Worm (Caenorhabditis elegans) whole organism, L2 larva: ENCODE results near the gene mog-4.

Source experiments
- C34F6.9 ChIP-seq: fragments of 150-350 bp; optimal IDR thresholded peaks from 2 replicates; lab custom pipeline; 2014; ENCODE audit warnings: missing biosample characterization, missing genetic modification characterization
- R02D3.7 ChIP-seq: fragments of 150-350 bp; optimal IDR thresholded peaks from 2 replicates; lab custom pipeline; 2014; ENCODE audit warnings: missing biosample characterization, missing genetic modification characterization
- Y55F3AM.14 ChIP-seq: fragments of 200-800 bp; sonication (Bioruptor generic); optimal IDR thresholded peaks from 2 replicates; lab custom pipeline; 2018; ENCODE audit warnings: mild to moderate bottlenecking, missing genetic modification characterization, missing compliant biosample characterization
- ZK546.5 ChIP-seq: sonication (generic microtip); optimal IDR thresholded peaks from 2 replicates; lab custom pipeline; 2017; ENCODE audit warnings: missing biosample characterization, missing genetic modification characterization
- alr-1 ChIP-seq: fragments of 150-350 bp; optimal IDR thresholded peaks from 2 replicates; lab custom pipeline; 2014; ENCODE audit warnings: missing biosample characterization, missing genetic modification characterization
- aly-2 ChIP-seq: fragments of 150-350 bp; optimal IDR thresholded peaks from 2 replicates; lab custom pipeline; 2014; ENCODE audit warnings: missing biosample characterization, missing genetic modification characterization
- ama-1 ChIP-seq: fragments of 150-350 bp; optimal IDR thresholded peaks from 2 replicates; lab custom pipeline; 2018; ENCODE audit warnings: inconsistent platforms
- blmp-1 ChIP-seq: sonication (generic microtip); optimal IDR thresholded peaks from 2 replicates; lab custom pipeline; 2017; ENCODE audit warnings: missing genetic modification characterization, mild to moderate bottlenecking, missing compliant biosample characterization, antibody characterized with exemption, moderate library complexity; ENCODE audit not compliant: insufficient read depth
- ceh-16 ChIP-seq: fragments of 150-350 bp; optimal IDR thresholded peaks from 2 replicates; lab custom pipeline; 2014; ENCODE audit warnings: missing biosample characterization, missing genetic modification characterization
- ceh-82 ChIP-seq: fragments of 150-350 bp; optimal IDR thresholded peaks from 2 replicates; lab custom pipeline; 2014; ENCODE audit warnings: missing biosample characterization, missing genetic modification characterization
- crh-2 ChIP-seq: sonication (generic microtip); optimal IDR thresholded peaks from 2 replicates; lab custom pipeline; 2017; ENCODE audit warnings: missing biosample characterization, missing genetic modification characterization
- dmd-4 ChIP-seq: sonication (generic microtip); optimal IDR thresholded peaks from 2 replicates; lab custom pipeline; 2017; ENCODE audit warnings: missing biosample characterization, missing genetic modification characterization
- elt-1 ChIP-seq: fragments of 150-350 bp; optimal IDR thresholded peaks from 2 replicates; lab custom pipeline; 2014; ENCODE audit warnings: missing biosample characterization, missing genetic modification characterization
- elt-3 ChIP-seq: sonication (generic microtip); optimal IDR thresholded peaks from 2 replicates; lab custom pipeline; 2017; ENCODE audit warnings: missing biosample characterization, missing genetic modification characterization
- gmeb-1 ChIP-seq: fragments of 150-350 bp; optimal IDR thresholded peaks from 2 replicates; lab custom pipeline; 2014; ENCODE audit warnings: missing biosample characterization, missing genetic modification characterization
- lin-11 ChIP-seq: fragments of 150-350 bp; sonication (generic microtip); optimal IDR thresholded peaks from 2 replicates; lab custom pipeline; 2014; ENCODE audit warnings: missing biosample characterization, missing genetic modification characterization, inconsistent platforms, mixed read lengths
- lin-13 ChIP-seq: fragments of 150-350 bp; optimal IDR thresholded peaks from 2 replicates; lab custom pipeline; 2014; ENCODE audit warnings: missing biosample characterization, missing genetic modification reagents, missing genetic modification characterization
- lin-39 ChIP-seq: fragments of 150-350 bp; optimal IDR thresholded peaks from 2 replicates; lab custom pipeline; 2014; ENCODE audit warnings: missing biosample characterization, missing genetic modification reagents, missing genetic modification characterization
- lsy-2 ChIP-seq, 2 experiments: fragments of 150-350 bp in 1 of 2; sonication (generic microtip) in 1 of 2; optimal IDR thresholded peaks; 2 replicates each; lab custom pipeline; 2014 to 2017; ENCODE audit warnings: missing biosample characterization in 2 of 2, missing genetic modification characterization in 2 of 2
- mbf-1 ChIP-seq: sonication (generic microtip); optimal IDR thresholded peaks from 2 replicates; lab custom pipeline; 2017; ENCODE audit warnings: missing biosample characterization, missing genetic modification characterization
- mdl-1 ChIP-seq, 2 experiments: fragments of 150-350 bp in 1 of 2; sonication (generic microtip) in 1 of 2; optimal IDR thresholded peaks; 2 replicates each; lab custom pipeline; 2017; ENCODE audit warnings: missing biosample characterization in 2 of 2, missing genetic modification characterization in 2 of 2
- nhr-12 ChIP-seq: fragments of 150-350 bp; optimal IDR thresholded peaks from 2 replicates; lab custom pipeline; 2014; ENCODE audit warnings: missing biosample characterization, missing genetic modification characterization
- nhr-129 ChIP-seq: fragments of 150-350 bp; optimal IDR thresholded peaks from 2 replicates; lab custom pipeline; 2014; ENCODE audit warnings: missing biosample characterization, missing genetic modification characterization
- nhr-21 ChIP-seq: fragments of 150-350 bp; optimal IDR thresholded peaks from 2 replicates; lab custom pipeline; 2014; ENCODE audit warnings: missing biosample characterization, missing genetic modification characterization
- nhr-25 ChIP-seq: fragments of 150-350 bp; sonication (generic microtip); optimal IDR thresholded peaks from 3 replicates; lab custom pipeline; 2014; ENCODE audit warnings: missing biosample characterization, missing genetic modification characterization
- nhr-6 ChIP-seq: fragments of 150-350 bp; optimal IDR thresholded peaks from 2 replicates; lab custom pipeline; 2014; ENCODE audit warnings: missing biosample characterization, missing genetic modification characterization
- nhr-77 ChIP-seq: fragments of 150-350 bp; optimal IDR thresholded peaks from 2 replicates; lab custom pipeline; 2014; ENCODE audit warnings: missing biosample characterization, missing genetic modification characterization
- peb-1 ChIP-seq: fragments of 150-350 bp; optimal IDR thresholded peaks from 2 replicates; lab custom pipeline; 2014; ENCODE audit warnings: missing biosample characterization, missing genetic modification characterization
- skn-1 ChIP-seq: sonication (generic microtip); optimal IDR thresholded peaks from 2 replicates; lab custom pipeline; 2017; ENCODE audit warnings: missing biosample characterization, missing genetic modification characterization
- sma-3 ChIP-seq: sonication (generic microtip); optimal IDR thresholded peaks from 2 replicates; lab custom pipeline; 2016; ENCODE audit warnings: missing genetic modification reagents, missing genetic modification characterization, missing compliant biosample characterization
- sma-9 ChIP-seq, 2 experiments: fragments of 150-350 bp in 1 of 2; sonication (generic microtip) in 1 of 2; optimal IDR thresholded peaks; 2 replicates each; lab custom pipeline; 2014 to 2016; ENCODE audit warnings: missing genetic modification characterization in 2 of 2, mild to moderate bottlenecking in 1 of 2, missing biosample characterization in 1 of 2, missing compliant biosample characterization in 1 of 2, missing genetic modification reagents in 1 of 2, moderate library complexity in 1 of 2
- snpc-4 ChIP-seq: fragments of 150-350 bp; optimal IDR thresholded peaks from 2 replicates; lab custom pipeline; 2014; ENCODE audit warnings: missing biosample characterization, missing genetic modification characterization
- unc-39 ChIP-seq: fragments of 150-350 bp; optimal IDR thresholded peaks from 2 replicates; lab custom pipeline; 2014; ENCODE audit warnings: missing biosample characterization, missing genetic modification characterization
- unc-55 ChIP-seq: fragments of 150-350 bp; sonication (generic microtip); optimal IDR thresholded peaks from 3 replicates; lab custom pipeline; 2014; ENCODE audit warnings: missing biosample characterization, missing genetic modification reagents, missing genetic modification characterization
- unc-62 ChIP-seq: fragments of 150-350 bp; optimal IDR thresholded peaks from 2 replicates; lab custom pipeline; 2014; ENCODE audit warnings: missing biosample characterization, missing genetic modification reagents, missing genetic modification characterization
- ztf-11 ChIP-seq: sonication (generic microtip); optimal IDR thresholded peaks from 2 replicates; lab custom pipeline; 2017; ENCODE audit warnings: missing biosample characterization, missing genetic modification characterization

The mog-4 gene

DNA sequence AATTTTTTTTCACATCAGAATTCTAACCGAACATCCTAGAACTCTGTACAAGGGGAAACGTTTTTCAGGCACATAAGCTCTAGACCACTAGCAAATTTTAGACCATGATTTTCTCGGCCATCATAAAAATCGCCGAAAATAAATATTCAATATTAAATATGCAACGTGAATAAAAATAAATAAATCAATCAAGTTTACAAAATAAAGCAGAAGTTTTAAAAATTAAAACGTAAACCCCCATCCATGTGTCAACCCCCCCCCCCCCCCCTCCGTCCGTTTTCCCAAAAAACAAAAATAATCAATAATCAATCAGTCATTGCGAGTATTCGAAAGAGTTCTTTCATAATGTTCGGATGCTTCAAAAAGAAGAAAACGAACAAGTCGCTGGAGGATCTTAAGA lies 31.9 kb upstream of the mog-4 start, which contains the start of gene catp-4:
Gene catp-4 (plus strand): TSS at position 301 of the 400 bp plus-strand sequence.
- TF ChIP-seq ceh-16 (tag; lab: Kevin White, UChicago), result no peak
- no peak for TF ChIP-seq nhr-77 (tag; lab: Kevin White, UChicago)
- TF ChIP-seq ceh-82 (tag; lab: Kevin White, UChicago), result no peak
- TF ChIP-seq nhr-6 (tag; lab: Kevin White, UChicago), result no peak
- no peak for TF ChIP-seq alr-1 (tag; lab: Kevin White, UChicago)
- TF ChIP-seq unc-39, result no peak
- no peak for TF ChIP-seq gmeb-1 (tag; lab: Kevin White, UChicago)
- no peak for TF ChIP-seq lsy-2 (tag; optimal IDR thresholded peaks at IDR 0.05; lab: Kevin White, UChicago)
- no peak for TF ChIP-seq mbf-1
- no peak for TF ChIP-seq R02D3.7 (tag; lab: Kevin White, UChicago)

DNA sequence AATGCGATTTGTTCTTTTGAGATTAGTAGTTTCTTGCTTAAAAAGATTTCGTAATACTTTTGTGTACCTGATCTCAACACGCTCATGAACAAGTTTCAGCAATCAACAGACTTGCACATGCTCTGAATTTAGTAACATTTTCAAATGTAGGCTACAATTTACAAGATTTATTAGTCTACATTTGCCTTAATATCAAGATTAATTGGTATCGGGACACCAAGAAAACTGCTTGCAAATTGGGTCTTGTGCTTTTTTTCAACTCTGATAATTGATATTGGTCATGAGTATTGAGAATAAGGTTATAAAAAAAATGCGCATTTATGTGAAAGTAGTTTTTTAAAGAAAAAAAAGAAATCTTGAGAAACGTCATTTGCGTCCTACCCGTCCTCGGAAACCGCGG lies 31.2 kb upstream of the mog-4 start:
- TF ChIP-seq blmp-1 (tag; lab: Kevin White, UChicago), result no peak
- no peak for TF ChIP-seq mdl-1 (tag; optimal IDR thresholded peaks at IDR 0.05; lab: Kevin White, UChicago)
- no peak for TF ChIP-seq ceh-16 (tag; lab: Kevin White, UChicago)
- TF ChIP-seq aly-2 (tag; lab: Kevin White, UChicago), result no peak
- no peak for TF ChIP-seq Y55F3AM.14
- TF ChIP-seq ZK546.5 (tag; lab: Kevin White, UChicago), result no peak
- no peak for TF ChIP-seq elt-3
- TF ChIP-seq elt-1 (tag; lab: Kevin White, UChicago), result no peak
- TF ChIP-seq sma-9 (GFP tag; optimal IDR thresholded peaks at IDR 0.05; lab: Kevin White, UChicago), result no peak
- TF ChIP-seq sma-9 (tag; optimal IDR thresholded peaks at IDR 0.05; lab: Kevin White, UChicago), result no peak
- TF ChIP-seq unc-62 (GFP tag; lab: Kevin White, UChicago), result no peak
- no peak for TF ChIP-seq mbf-1
- no peak for TF ChIP-seq dmd-4 (tag; lab: Kevin White, UChicago)
- no peak for TF ChIP-seq unc-39

DNA sequence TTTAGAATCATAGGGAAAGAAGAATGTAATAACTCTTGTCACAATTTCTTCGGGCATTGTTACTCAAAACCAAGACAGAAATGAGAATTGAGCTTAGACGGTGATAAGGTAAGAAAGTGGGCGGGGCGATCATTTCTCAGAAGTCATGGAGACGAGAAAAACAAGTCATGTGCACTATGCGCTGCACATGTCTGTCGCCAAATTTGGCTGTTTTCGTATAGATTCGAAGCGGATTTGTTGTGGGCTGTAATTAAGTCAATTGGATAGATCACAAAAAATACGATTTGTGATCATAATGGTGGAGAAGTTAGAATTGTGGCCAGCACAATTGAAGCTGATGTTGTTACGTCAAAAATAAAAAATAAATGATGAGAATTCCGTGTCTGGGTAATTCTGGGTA lies 30.3 kb upstream of the mog-4 start, which contains the start of gene C01G12.7:
Gene C01G12.7 (minus strand): TSS at position 195 of the 400 bp plus-strand sequence.
- TF ChIP-seq mbf-1 (no peak), lin-11 (tag; lab: Kevin White, UChicago) (peak; percentile 26)
- TF ChIP-seq, all 48 proteins: peak for 1

DNA sequence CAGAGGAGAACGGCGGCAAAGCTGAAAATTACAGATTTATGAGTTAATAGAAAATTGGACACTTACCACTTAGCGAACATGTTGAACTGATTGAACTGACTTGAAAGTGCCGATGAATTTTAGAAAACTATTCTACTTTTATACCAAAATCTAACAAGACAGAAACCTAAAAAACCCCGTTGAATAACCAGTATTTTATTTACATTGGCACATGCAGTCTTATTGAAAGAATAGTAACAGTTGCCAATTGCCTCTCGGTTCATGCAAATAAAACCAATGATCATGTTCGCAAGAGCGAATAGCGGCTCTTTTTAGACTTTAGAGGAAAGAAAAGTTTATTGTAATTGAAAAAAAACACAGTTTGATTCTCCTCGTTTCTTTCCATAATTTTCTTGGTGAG lies 26.8 kb upstream of the mog-4 start, which contains the start of gene nspb-10:
Gene nspb-10 (minus strand): TSS at position 101 of the 400 bp plus-strand sequence.
- TF ChIP-seq C34F6.9 (tag; lab: Kevin White, UChicago) (no peak), nhr-25 (tag; lab: Kevin White, UChicago) (no peak), elt-1 (tag; lab: Kevin White, UChicago) (no peak), peb-1 (tag; lab: Kevin White, UChicago) (no peak), nhr-129 (tag; lab: Kevin White, UChicago) (no peak), Y55F3AM.14 (no peak), ztf-11 (tag; lab: Kevin White, UChicago) (no peak), unc-55 (GFP tag; lab: Kevin White, UChicago) (no peak), snpc-4 (no peak), nhr-77 (tag; lab: Kevin White, UChicago) (no peak), lin-39 (tag; lab: Kevin White, UChicago) (no peak), dmd-4 (tag; lab: Kevin White, UChicago) (no peak), crh-2 (tag; lab: Kevin White, UChicago) (no peak), lin-13 (no peak), skn-1 (no peak), alr-1 (tag; lab: Kevin White, UChicago) (no peak), mdl-1 (tag; optimal IDR thresholded peaks at IDR 0.05; lab: Kevin White, UChicago) (no peak), nhr-21 (tag; lab: Kevin White, UChicago) (no peak)

- no peak for TF ChIP-seq gmeb-1 (tag; lab: Kevin White, UChicago)
- TF ChIP-seq R02D3.7 (tag; lab: Kevin White, UChicago), result no peak
- no peak for TF ChIP-seq ceh-82 (tag; lab: Kevin White, UChicago)
- no peak for TF ChIP-seq mbf-1
- no peak for TF ChIP-seq sma-3 (GFP tag; lab: Kevin White, UChicago)
- TF ChIP-seq nhr-12 (tag; lab: Kevin White, UChicago), result no peak
- TF ChIP-seq Y55F3AM.14, result no peak
- TF ChIP-seq nhr-6 (tag; lab: Kevin White, UChicago), result no peak
- no peak for TF ChIP-seq ceh-16 (tag; lab: Kevin White, UChicago)
- no peak for TF ChIP-seq peb-1 (tag; lab: Kevin White, UChicago)
- TF ChIP-seq ama-1, result no peak
- TF ChIP-seq lsy-2 (tag; optimal IDR thresholded peaks at IDR 0.05; lab: Kevin White, UChicago), result no peak
These were observed 26.0 kb upstream of the mog-4 start, which contains the start of gene C01G12.5 for ce11 chrII:14587407-14587806. TSS of gene C01G12.5 (minus strand) at chrII:14587507.
